Worm (Caenorhabditis elegans) whole organism, early embryonic: ENCODE measurements around the gene ztf-28.

Source experiments
- B0310.2 ChIP-seq: sonication (generic microtip); optimal IDR thresholded peaks from 2 replicates; lab custom pipeline; 2016; ENCODE audit warnings: mild to moderate bottlenecking, missing genetic modification characterization, missing compliant biosample characterization
- aly-1 ChIP-seq: sonication (generic microtip); optimal IDR thresholded peaks from 2 replicates; lab custom pipeline; 2016; ENCODE audit warnings: missing genetic modification characterization, missing compliant biosample characterization
- ama-1 ChIP-seq: fragments of 150-350 bp; optimal IDR thresholded peaks from 2 replicates; lab custom pipeline; 2014
- ceh-13 ChIP-seq: fragments of 200-800 bp; sonication (Bioruptor generic); optimal IDR thresholded peaks from 2 replicates; lab custom pipeline; 2018; ENCODE audit warnings: mild to moderate bottlenecking, missing genetic modification characterization, missing compliant biosample characterization
- ceh-36 ChIP-seq: sonication (generic microtip); optimal IDR thresholded peaks from 2 replicates; lab custom pipeline; 2016; ENCODE audit warnings: missing genetic modification characterization, inconsistent platforms, missing compliant biosample characterization
- ets-7 ChIP-seq: sonication (generic microtip); optimal IDR thresholded peaks from 2 replicates; lab custom pipeline; 2016; ENCODE audit warnings: missing genotype, missing genetic modification characterization, missing compliant biosample characterization
- hmg-4 ChIP-seq: fragments of 200-800 bp; sonication (Bioruptor generic); optimal IDR thresholded peaks from 2 replicates; lab custom pipeline; 2018; ENCODE audit warnings: mild to moderate bottlenecking, missing genetic modification characterization, missing compliant biosample characterization
- hnd-1 ChIP-seq: sonication (generic microtip); optimal IDR thresholded peaks from 2 replicates; lab custom pipeline; 2016; ENCODE audit warnings: missing genetic modification characterization, missing compliant biosample characterization
- pes-1 ChIP-seq: fragments of 200-800 bp; sonication (Bioruptor generic); IDR thresholded peaks from 2 replicates; pipeline ENCODE4 v1.3.6; 2022; ENCODE audit warnings: missing genetic modification reagents, missing genetic modification characterization, missing compliant biosample characterization
- scrt-1 ChIP-seq: fragments of 200-800 bp; sonication (Bioruptor generic); IDR thresholded peaks from 2 replicates; pipeline ENCODE4 v1.3.6; 2022; ENCODE audit warnings: missing genetic modification characterization, missing compliant biosample characterization
- sea-1 ChIP-seq: fragments of 200-800 bp; sonication (Bioruptor generic); conservative IDR thresholded peaks from 2 replicates; pipeline ENCODE4 v1.3.6; 2022; ENCODE audit warnings: missing genetic modification characterization, missing compliant biosample characterization
- tbx-11 ChIP-seq: fragments of 200-800 bp; sonication (Bioruptor generic); IDR thresholded peaks from 2 replicates; pipeline ENCODE4 v1.3.6; 2022; ENCODE audit warnings: missing genetic modification characterization, missing compliant biosample characterization
- tra-4 ChIP-seq: sonication (generic microtip); optimal IDR thresholded peaks from 2 replicates; lab custom pipeline; 2017; ENCODE audit warnings: missing genetic modification characterization, missing compliant biosample characterization

DNA sequence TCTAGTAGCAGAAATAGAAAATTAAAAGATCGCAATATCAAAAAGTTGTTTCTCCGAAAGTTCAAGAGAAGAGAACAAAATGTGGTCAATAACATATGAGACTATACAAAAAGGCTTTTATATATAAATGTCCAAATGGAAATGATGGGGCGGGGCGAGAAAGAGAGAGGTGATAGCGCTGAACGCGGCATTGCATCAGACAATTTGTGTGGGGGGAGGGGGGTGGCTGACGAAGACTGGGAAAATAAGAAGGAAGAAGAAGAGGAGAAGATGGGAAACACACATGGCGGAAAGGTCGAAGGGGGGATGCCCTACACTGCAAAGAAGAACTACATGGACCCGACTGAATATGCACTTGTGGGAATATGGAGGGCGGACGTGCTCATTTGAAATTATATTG, 44.9 kb downstream of the ztf-28 start:
- no peak for TF ChIP-seq ama-1 (lab: Kevin White, UChicago)
- TF ChIP-seq hmg-4 (GFP tag; lab: Kevin White, UChicago) = no peak
- TF ChIP-seq aly-1 (tag; lab: Kevin White, UChicago) = no peak
- TF ChIP-seq scrt-1 (GFP tag; lab: Robert Waterston, UW) = no peak
- TF ChIP-seq ceh-36 (tag; lab: Kevin White, UChicago) = no peak
- TF ChIP-seq tra-4 = no peak
- TF ChIP-seq sea-1 (GFP tag; lab: Robert Waterston, UW) = no peak
- no peak for TF ChIP-seq pes-1 (GFP tag; lab: Robert Waterston, UW)
- no peak for TF ChIP-seq hnd-1 (tag; lab: Kevin White, UChicago)
- TF ChIP-seq ets-7 = no peak
- no peak for TF ChIP-seq tbx-11 (GFP tag; lab: Robert Waterston, UW)
- no peak for TF ChIP-seq ceh-13 (GFP tag; lab: Kevin White, UChicago)
- no peak for TF ChIP-seq B0310.2 (tag; lab: Kevin White, UChicago)
